Worm (Caenorhabditis elegans) whole organism, L4 larva: ENCODE data around the gene crh-2.

Experiments
- F26F4.8 ChIP-seq: fragments of 200-800 bp; sonication (Bioruptor generic); conservative IDR thresholded peaks from 2 replicates; pipeline ENCODE4 v1.3.6; 2022; ENCODE audit warnings: missing genetic modification characterization, missing compliant biosample characterization
- F44E2.7 ChIP-seq: fragments of 200-800 bp; sonication (Bioruptor generic); IDR thresholded peaks from 2 replicates; pipeline ENCODE4 v2.1.2; 2022; ENCODE audit warnings: missing genetic modification characterization, missing compliant biosample characterization
- Y48G9A.11 ChIP-seq: fragments of 200-800 bp; sonication (Bioruptor generic); IDR thresholded peaks from 2 replicates; pipeline ENCODE4 v1.3.6; 2022; ENCODE audit warnings: missing genetic modification reagents, missing genetic modification characterization, missing compliant biosample characterization
- Y75B8A.6 ChIP-seq: fragments of 200-800 bp; sonication (Bioruptor generic); IDR thresholded peaks from 2 replicates; pipeline ENCODE4 v1.3.6; 2022; ENCODE audit warnings: missing genetic modification reagents, missing genetic modification characterization, missing compliant biosample characterization
- aha-1 ChIP-seq: fragments of 150-350 bp; peaks from one replicate; lab custom pipeline; 2014; ENCODE audit warnings: missing biosample characterization, missing genetic modification characterization
- arid-1 ChIP-seq: fragments of 200-800 bp; sonication (Bioruptor generic); conservative IDR thresholded peaks from 2 replicates; pipeline ENCODE4 v1.3.6; 2022; ENCODE audit warnings: missing genetic modification reagents, missing genetic modification characterization, missing compliant biosample characterization
- ceh-20 ChIP-seq: fragments of 200-800 bp; sonication (Bioruptor generic); IDR thresholded peaks from 2 replicates; pipeline ENCODE4 v1.3.6; 2022; ENCODE audit warnings: missing genetic modification reagents, missing genetic modification characterization, missing compliant biosample characterization
- ceh-28 ChIP-seq: fragments of 150-350 bp; optimal IDR thresholded peaks from 2 replicates; lab custom pipeline; 2014; ENCODE audit warnings: missing biosample characterization, missing genetic modification reagents, missing genetic modification characterization
- ceh-32 ChIP-seq: sonication (generic microtip); optimal IDR thresholded peaks from 2 replicates; lab custom pipeline; 2016; ENCODE audit warnings: mild to moderate bottlenecking, missing genetic modification characterization, missing compliant biosample characterization; ENCODE audit not compliant: poor library complexity
- ceh-44 ChIP-seq: fragments of 200-800 bp; sonication (Bioruptor generic); IDR thresholded peaks from 2 replicates; pipeline ENCODE4 v1.3.6; 2022; ENCODE audit warnings: missing genetic modification reagents, missing genetic modification characterization, missing compliant biosample characterization
- ceh-62 ChIP-seq: sonication (generic microtip); optimal IDR thresholded peaks from 2 replicates; lab custom pipeline; 2017; ENCODE audit warnings: missing biosample characterization, missing genetic modification characterization
- ceh-82 ChIP-seq: sonication (generic microtip); optimal IDR thresholded peaks from 2 replicates; lab custom pipeline; 2017; ENCODE audit warnings: missing biosample characterization, missing genetic modification characterization
- ces-1 ChIP-seq: fragments of 150-350 bp; sonication (generic microtip); optimal IDR thresholded peaks from 4 replicates; lab custom pipeline; 2014; ENCODE audit warnings: missing biosample characterization, missing genetic modification reagents, missing genetic modification characterization
- ctbp-1 ChIP-seq: fragments of 200-800 bp; sonication (Bioruptor generic); IDR thresholded peaks from 2 replicates; pipeline ENCODE4 v1.3.6; 2022; ENCODE audit warnings: missing genetic modification reagents, missing genetic modification characterization, missing compliant biosample characterization
- daf-16 ChIP-seq, 3 experiments: sonication (generic microtip); optimal IDR thresholded peaks; 2 replicates each; lab custom pipeline; 2016 to 2017; ENCODE audit warnings: missing genetic modification characterization in 3 of 3, missing genetic modification reagents in 3 of 3, mild to moderate bottlenecking in 2 of 3, missing compliant biosample characterization in 2 of 3, missing biosample characterization in 1 of 3, moderate library complexity in 1 of 3
- daf-8 ChIP-seq: fragments of 200-800 bp; sonication (Bioruptor generic); IDR thresholded peaks from 2 replicates; pipeline ENCODE4 v1.3.6; 2022; ENCODE audit warnings: missing genetic modification characterization, missing compliant biosample characterization
- dmd-6 ChIP-seq: fragments of 200-800 bp; sonication (Bioruptor generic); IDR thresholded peaks from 2 replicates; pipeline ENCODE4 v1.3.6; 2022; ENCODE audit warnings: missing genetic modification reagents, missing genetic modification characterization, missing compliant biosample characterization
- dmd-9 ChIP-seq: fragments of 200-800 bp; sonication (Bioruptor generic); IDR thresholded peaks from 2 replicates; pipeline ENCODE4 v1.3.6; 2022; ENCODE audit warnings: missing genetic modification reagents, missing genetic modification characterization, missing compliant biosample characterization
- egl-43 ChIP-seq: fragments of 200-800 bp; sonication (Bioruptor generic); IDR thresholded peaks from 2 replicates; pipeline ENCODE4 v1.3.6; 2022; ENCODE audit warnings: missing genetic modification reagents, missing genetic modification characterization, missing compliant biosample characterization
- fkh-10 ChIP-seq: fragments of 150-350 bp; optimal IDR thresholded peaks from 2 replicates; lab custom pipeline; 2014; ENCODE audit warnings: missing biosample characterization, missing genetic modification reagents, missing genetic modification characterization
- fos-1 ChIP-seq: fragments of 150-350 bp; optimal IDR thresholded peaks from 2 replicates; lab custom pipeline; 2014; ENCODE audit warnings: missing biosample characterization, missing genetic modification characterization
- gei-8 ChIP-seq: fragments of 200-800 bp; sonication (Bioruptor generic); optimal IDR thresholded peaks from 2 replicates; lab custom pipeline; 2018; ENCODE audit warnings: mild to moderate bottlenecking, missing genetic modification characterization, missing compliant biosample characterization
- hif-1 ChIP-seq, 2 experiments: sonication (generic microtip); optimal IDR thresholded peaks; 2 replicates each; lab custom pipeline; 2016 to 2017; ENCODE audit warnings: missing compliant biosample characterization in 2 of 2, missing genetic modification characterization in 2 of 2, missing genetic modification reagents in 2 of 2, missing genotype in 2 of 2, mild to moderate bottlenecking in 1 of 2
- lin-15B ChIP-seq: fragments of 150-350 bp; sonication (generic microtip); optimal IDR thresholded peaks from 3 replicates; lab custom pipeline; 2014; ENCODE audit warnings: missing biosample characterization, missing genetic modification characterization
- lin-38 ChIP-seq: fragments of 200-800 bp; sonication (Bioruptor generic); IDR thresholded peaks from 2 replicates; pipeline ENCODE4 v1.3.6; 2022; ENCODE audit warnings: missing genetic modification reagents, missing genetic modification characterization, missing compliant biosample characterization
- lin-39 ChIP-seq: fragments of 150-350 bp; optimal IDR thresholded peaks from 2 replicates; lab custom pipeline; 2014; ENCODE audit warnings: missing biosample characterization, missing genetic modification reagents, missing genetic modification characterization
- lir-3 ChIP-seq: sonication (generic microtip); optimal IDR thresholded peaks from 2 replicates; lab custom pipeline; 2016; ENCODE audit warnings: mild to moderate bottlenecking, missing genetic modification characterization, missing compliant biosample characterization
- madf-9 ChIP-seq: fragments of 200-800 bp; sonication (Bioruptor generic); conservative IDR thresholded peaks from 2 replicates; pipeline ENCODE4 v1.3.6; 2022; ENCODE audit warnings: missing genetic modification reagents, missing genetic modification characterization, missing compliant biosample characterization
- mdl-1 ChIP-seq, 2 experiments: fragments of 150-350 bp in 1 of 2; sonication (generic microtip) in 1 of 2; optimal IDR thresholded peaks; 2 replicates each; lab custom pipeline; 2014 to 2017; ENCODE audit warnings: missing biosample characterization in 2 of 2, missing genetic modification characterization in 2 of 2
- mxl-3 ChIP-seq: fragments of 200-800 bp; sonication (Bioruptor generic); optimal IDR thresholded peaks from 2 replicates; lab custom pipeline; 2018; ENCODE audit warnings: mild to moderate bottlenecking, missing genetic modification characterization, missing compliant biosample characterization
- nhr-10 ChIP-seq: fragments of 150-350 bp; optimal IDR thresholded peaks from 2 replicates; lab custom pipeline; 2014; ENCODE audit warnings: missing biosample characterization, missing genetic modification characterization
- nhr-102 ChIP-seq: sonication (generic microtip); optimal IDR thresholded peaks from 2 replicates; lab custom pipeline; 2016; ENCODE audit warnings: mild to moderate bottlenecking, missing genetic modification characterization, moderate library complexity, missing compliant biosample characterization
- nhr-28 ChIP-seq: fragments of 150-350 bp; optimal IDR thresholded peaks from 2 replicates; lab custom pipeline; 2014; ENCODE audit warnings: missing biosample characterization, missing genetic modification characterization
- nhr-41 ChIP-seq: fragments of 200-800 bp; sonication (Bioruptor generic); IDR thresholded peaks from 2 replicates; pipeline ENCODE4 v1.3.6; 2022; ENCODE audit warnings: missing genetic modification reagents, missing genetic modification characterization, missing compliant biosample characterization
- nhr-48 ChIP-seq: sonication (generic microtip); optimal IDR thresholded peaks from 2 replicates; lab custom pipeline; 2016; ENCODE audit warnings: mild to moderate bottlenecking, missing genetic modification characterization, missing compliant biosample characterization
- pha-4 ChIP-seq, 2 experiments: fragments of 150-350 bp in 1 of 2; fragments of 200-800 bp in 1 of 2; sonication (Bioruptor generic) in 1 of 2; IDR thresholded peaks in 1 of 2; optimal IDR thresholded peaks in 1 of 2; 2 replicates each; pipeline versions ENCODE4 v1.3.6 to Lab custom; 2014 to 2022; ENCODE audit warnings: missing genetic modification characterization in 2 of 2, missing genetic modification reagents in 2 of 2, missing biosample characterization in 1 of 2, missing compliant biosample characterization in 1 of 2
- php-3 ChIP-seq: fragments of 200-800 bp; sonication (Bioruptor generic); IDR thresholded peaks from 2 replicates; pipeline ENCODE4 v1.3.6; 2022; ENCODE audit warnings: missing genetic modification reagents, missing genetic modification characterization, missing compliant biosample characterization
- pqm-1 ChIP-seq: sonication (generic microtip); optimal IDR thresholded peaks from 2 replicates; lab custom pipeline; 2017; ENCODE audit warnings: missing biosample characterization, missing genetic modification characterization
- rbr-2 ChIP-seq: sonication (generic microtip); optimal IDR thresholded peaks from 2 replicates; lab custom pipeline; 2016; ENCODE audit warnings: missing genotype, missing genetic modification characterization, missing compliant biosample characterization
- set-16 ChIP-seq: fragments of 200-800 bp; sonication (Bioruptor generic); IDR thresholded peaks from 2 replicates; pipeline ENCODE4 v1.3.6; 2022; ENCODE audit warnings: missing genetic modification reagents, missing genetic modification characterization, missing compliant biosample characterization
- snpc-1.2 ChIP-seq: fragments of 200-800 bp; sonication (Bioruptor generic); IDR thresholded peaks from 2 replicates; pipeline ENCODE4 v1.3.6; 2022; ENCODE audit warnings: missing genetic modification reagents, missing genetic modification characterization, missing compliant biosample characterization
- spr-3 ChIP-seq: fragments of 200-800 bp; sonication (Bioruptor generic); optimal IDR thresholded peaks from 2 replicates; lab custom pipeline; 2018; ENCODE audit warnings: mild to moderate bottlenecking, missing genetic modification characterization, missing compliant biosample characterization
- tra-1 ChIP-seq: fragments of 200-800 bp; sonication (Bioruptor generic); IDR thresholded peaks from 2 replicates; pipeline ENCODE4 v1.3.6; 2022; ENCODE audit warnings: missing genetic modification reagents, missing genetic modification characterization, missing compliant biosample characterization
- unc-39 ChIP-seq: sonication (generic microtip); optimal IDR thresholded peaks from 2 replicates; lab custom pipeline; 2017; ENCODE audit warnings: missing biosample characterization, missing genetic modification characterization
- unc-62 ChIP-seq, 3 experiments: fragments of 150-350 bp in 1 of 3; sonication (generic microtip); optimal IDR thresholded peaks in 2 of 3; peaks in 1 of 3; 1 replicate in 1 of 3; 2 replicates in 2 of 3; lab custom pipeline; 2014 to 2017; ENCODE audit warnings: missing biosample characterization in 3 of 3, missing genetic modification characterization in 3 of 3, missing genetic modification reagents in 3 of 3, missing genotype in 1 of 3
- zip-2 ChIP-seq: fragments of 150-350 bp; optimal IDR thresholded peaks from 2 replicates; lab custom pipeline; 2014; ENCODE audit warnings: missing biosample characterization, missing genetic modification characterization

crh-2 gene

DNA sequence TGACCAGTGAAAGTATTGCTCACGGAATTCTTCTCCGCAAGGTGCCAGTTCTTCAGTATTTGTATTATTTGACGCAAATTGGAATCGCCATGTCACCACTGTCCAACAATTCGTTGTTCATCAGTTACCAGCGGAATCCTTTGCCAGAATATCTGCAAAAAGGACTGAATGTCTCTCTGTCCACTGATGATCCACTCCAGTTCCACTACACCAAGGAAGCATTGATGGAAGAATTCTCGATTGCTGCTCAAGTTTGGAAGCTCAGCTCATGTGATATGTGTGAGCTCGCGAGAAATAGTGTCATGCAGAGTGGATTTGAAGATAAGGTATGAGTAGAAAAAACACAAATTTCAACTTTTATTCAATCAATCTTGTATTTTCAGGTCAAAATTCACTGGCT lies 21.8 kb upstream of the crh-2 start:
- TF ChIP-seq unc-62 (GFP tag; optimal IDR thresholded peaks at IDR 0.05 in 1 of 2; lab: Kevin White, UChicago) (peak in 1 of 2 experiments; percentile 86), unc-62 (tag; optimal IDR thresholded peaks at IDR 0.05; lab: Kevin White, UChicago) (no peak), nhr-10 (tag; lab: Kevin White, UChicago) (no peak), F44E2.7 (no peak)

DNA sequence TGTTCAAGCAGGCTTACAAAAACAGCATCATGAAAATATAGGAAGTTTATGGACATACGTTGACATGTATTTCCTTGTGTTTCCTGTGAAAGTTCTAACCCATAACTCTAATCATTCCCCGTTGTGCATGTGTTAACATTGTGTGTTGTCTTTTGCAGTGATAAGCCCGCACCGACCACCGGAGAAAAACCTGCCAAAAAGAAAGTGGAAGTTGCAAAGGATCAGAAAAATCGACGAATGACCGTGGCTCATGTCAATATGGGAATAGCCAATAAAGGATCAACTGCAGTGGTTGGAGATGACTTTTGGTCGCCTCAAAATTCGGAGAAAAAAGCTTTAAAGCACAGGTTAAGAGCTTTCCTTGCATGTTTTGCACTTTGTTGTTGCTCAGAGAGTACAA lies 17.9 kb upstream of the crh-2 start:
- TF ChIP-seq Y75B8A.6 (GFP tag; lab: Robert Waterston, UW): no peak
- TF ChIP-seq unc-39 (tag; lab: Kevin White, UChicago): no peak
- TF ChIP-seq daf-16 (GFP tag; optimal IDR thresholded peaks at IDR 0.05; lab: Kevin White, UChicago): no peak
- peak; percentile 16 for TF ChIP-seq daf-16 (tag; optimal IDR thresholded peaks at IDR 0.05; lab: Kevin White, UChicago)
- no peak for TF ChIP-seq mdl-1 (tag; optimal IDR thresholded peaks at IDR 0.05; lab: Kevin White, UChicago)
- TF ChIP-seq aha-1 (tag; lab: Kevin White, UChicago): peak; percentile 82
- peak; percentile 7 for TF ChIP-seq nhr-28 (tag; lab: Kevin White, UChicago)
- TF ChIP-seq, all 104 proteins: peak for 3

DNA sequence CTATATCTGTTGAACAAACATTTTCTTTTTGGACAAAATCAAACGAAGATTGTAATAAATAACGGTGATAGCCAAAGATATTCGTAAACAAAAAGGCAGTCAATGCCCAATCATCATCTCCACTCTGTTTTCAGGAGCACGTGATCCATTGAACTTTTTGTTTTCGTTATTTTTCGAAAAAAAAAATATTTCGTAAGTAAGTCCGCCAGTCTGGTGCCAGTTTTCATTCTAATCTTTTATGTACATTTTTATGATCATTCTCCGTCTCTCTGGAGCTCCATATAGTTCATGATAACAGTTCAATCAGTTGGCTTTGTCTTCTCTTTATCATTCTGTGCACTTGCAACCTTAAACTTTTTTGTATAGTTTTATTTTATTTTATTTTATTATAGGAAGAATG lies 15.6 kb upstream of the crh-2 start, which contains the start of gene ampd-1:
Gene ampd-1 (plus strand): TSS at position 393 of the 400 bp plus-strand sequence.
- TF ChIP-seq dmd-9 (GFP tag; lab: Robert Waterston, UW) (no peak), ceh-82 (tag; lab: Kevin White, UChicago) (no peak), ceh-20 (GFP tag; lab: Robert Waterston, UW) (no peak), spr-3 (GFP tag; lab: Kevin White, UChicago) (no peak), nhr-48 (no peak), mdl-1 (tag; optimal IDR thresholded peaks at IDR 0.05; lab: Kevin White, UChicago) (no peak), pha-4 (GFP tag; IDR thresholded peaks at IDR 0.05; lab: Robert Waterston, UW) (no peak), pha-4 (tag; optimal IDR thresholded peaks at IDR 0.05; lab: Kevin White, UChicago) (no peak), F26F4.8 (GFP tag; lab: Robert Waterston, UW) (no peak), ctbp-1 (GFP tag; lab: Robert Waterston, UW) (no peak), nhr-102 (tag; lab: Kevin White, UChicago) (peak; percentile 24), ces-1 (GFP tag; lab: Kevin White, UChicago) (no peak), lin-38 (GFP tag; lab: Robert Waterston, UW) (no peak), ceh-32 (tag; lab: Kevin White, UChicago) (no peak), fkh-10 (no peak), gei-8 (GFP tag; lab: Kevin White, UChicago) (no peak), zip-2 (tag; lab: Kevin White, UChicago) (no peak), mxl-3 (GFP tag; lab: Kevin White, UChicago) (no peak), lir-3 (no peak), lin-39 (no peak), ceh-62 (no peak), hif-1 (tag; optimal IDR thresholded peaks at IDR 0.05; lab: Kevin White, UChicago) (peak in 1 of 2 experiments; percentile 10), lin-15B (tag; lab: Kevin White, UChicago) (no peak), rbr-2 (tag; lab: Kevin White, UChicago) (no peak), Y48G9A.11 (GFP tag; lab: Robert Waterston, UW) (no peak), set-16 (GFP tag; lab: Robert Waterston, UW) (no peak), daf-16 (GFP tag; optimal IDR thresholded peaks at IDR 0.05; lab: Kevin White, UChicago) (peak in 1 of 2 experiments; percentile 60), daf-16 (tag; optimal IDR thresholded peaks at IDR 0.05; lab: Kevin White, UChicago) (peak; percentile 96), Y75B8A.6 (GFP tag; lab: Robert Waterston, UW) (no peak), tra-1 (GFP tag; lab: Robert Waterston, UW) (no peak), ceh-44 (GFP tag; lab: Robert Waterston, UW) (no peak), daf-8 (GFP tag; lab: Robert Waterston, UW) (no peak), nhr-41 (GFP tag; lab: Robert Waterston, UW) (no peak), arid-1 (GFP tag; lab: Robert Waterston, UW) (no peak), ceh-28 (tag; lab: Kevin White, UChicago) (no peak), egl-43 (GFP tag; lab: Robert Waterston, UW) (no peak), snpc-1.2 (GFP tag; lab: Robert Waterston, UW) (no peak), fos-1 (tag; lab: Kevin White, UChicago) (no peak), madf-9 (GFP tag; lab: Robert Waterston, UW) (no peak), pqm-1 (peak; percentile 66), php-3 (GFP tag; lab: Robert Waterston, UW) (peak; percentile 87), dmd-6 (GFP tag; lab: Robert Waterston, UW) (peak; percentile 44; the same call in 1 of the 2 replicates)
